Worm (Caenorhabditis elegans): Measurements from ENCODE around the gene C50D2.1.

ce11 chrII:84134-84533 lies 27.2 kb upstream of the C50D2.1 start, which contains the start of gene C50D2.6:
- TF ChIP-seq sox-4 (tag; optimal IDR thresholded peaks at IDR 0.05) (no peak), egl-27 (tag; optimal IDR thresholded peaks at IDR 0.05) (no peak), nhr-28 (tag; optimal IDR thresholded peaks at IDR 0.05) (no peak), jun-1 (tag; optimal IDR thresholded peaks at IDR 0.05) (no peak), swsn-7 (tag; optimal IDR thresholded peaks at IDR 0.05) (no peak), nhr-237 (tag; optimal IDR thresholded peaks at IDR 0.05) (no peak), fos-1 (tag; optimal IDR thresholded peaks at IDR 0.05) (no peak), tbx-2 (tag; optimal IDR thresholded peaks at IDR 0.05) (no peak)
